Worm (Caenorhabditis elegans): ENCODE results near the gene sri-19.
"Not testable (repeated sequence)": the region's sequence is repeated elsewhere in the genome, so short reads cannot be mapped to it uniquely, and the experiment has no call there.

The sri-19 gene

ce11 chrIV:10936906-10937540 is 21.1 kb upstream of the sri-19 start, which contains the start of gene fic-1:
Gene fic-1, plus strand, starts transcription at chrIV:10937454.
- peak; percentile 5 for TF ChIP-seq ceh-39 (tag; optimal IDR thresholded peaks at IDR 0.05)
- peak; percentile 0 for TF ChIP-seq lsy-2 (tag; optimal IDR thresholded peaks at IDR 0.05)
- TF ChIP-seq unc-62 (GFP tag; optimal IDR thresholded peaks at IDR 0.05) = no peak
- TF ChIP-seq hlh-1 (tag; optimal IDR thresholded peaks at IDR 0.05) = no peak
- TF ChIP-seq ceh-43 (GFP tag; optimal IDR thresholded peaks at IDR 0.05) = no peak
- TF ChIP-seq ces-1 (GFP tag; optimal IDR thresholded peaks at IDR 0.05) = peak; percentile 100
- TF ChIP-seq mls-2 (tag; optimal IDR thresholded peaks at IDR 0.05) = no peak
- peak; percentile 56 for TF ChIP-seq nhr-237 (tag; optimal IDR thresholded peaks at IDR 0.05)
- TF ChIP-seq nhr-2 (tag; optimal IDR thresholded peaks at IDR 0.05) = no peak
- peak; percentile 54 for TF ChIP-seq mep-1 (tag; optimal IDR thresholded peaks at IDR 0.05)

- TF ChIP-seq snpc-4 (tag; optimal IDR thresholded peaks at IDR 0.05) (no peak), ham-2 (GFP tag; optimal IDR thresholded peaks at IDR 0.05) (no peak), cnd-1 (tag; optimal IDR thresholded peaks at IDR 0.05) (no peak), nhr-28 (tag; optimal IDR thresholded peaks at IDR 0.05) (no peak), ztf-11 (tag; optimal IDR thresholded peaks at IDR 0.05) (no peak)
Observed at ce11 chrIV:10948797-10949196, 9.4 kb upstream of the sri-19 start, which contains the start of gene Y69E1A.1. Gene Y69E1A.1, minus strand, starts transcription at chrIV:10948897.

- TF ChIP-seq mls-2 (tag; optimal IDR thresholded peaks at IDR 0.05) = no peak
- TF ChIP-seq lin-13 (tag; optimal IDR thresholded peaks at IDR 0.05) = no peak
- no peak for TF ChIP-seq sem-2 (GFP tag; optimal IDR thresholded peaks at IDR 0.05)
- no peak for TF ChIP-seq elt-1 (tag; optimal IDR thresholded peaks at IDR 0.05; ENCODE audit: borderline replicate concordance, insufficient read depth)
- TF ChIP-seq cnd-1 (tag; optimal IDR thresholded peaks at IDR 0.05) = no peak
- no peak for TF ChIP-seq sptf-1 (tag; optimal IDR thresholded peaks at IDR 0.05)
- TF ChIP-seq ces-1 (GFP tag; optimal IDR thresholded peaks at IDR 0.05) = no peak
- no peak for TF ChIP-seq mep-1 (tag; optimal IDR thresholded peaks at IDR 0.05)
- no peak for TF ChIP-seq nhr-28 (tag; optimal IDR thresholded peaks at IDR 0.05)
- TF ChIP-seq drap-1 (GFP tag; optimal IDR thresholded peaks at IDR 0.05) = no peak
- TF ChIP-seq snpc-4 (tag; optimal IDR thresholded peaks at IDR 0.05) = no peak
- no peak for TF ChIP-seq zip-8 (tag; optimal IDR thresholded peaks at IDR 0.05)
- TF ChIP-seq tbx-8 (GFP tag; optimal IDR thresholded peaks at IDR 0.05) = no peak
Observed at ce11 chrIV:10949510-10949909, 8.7 kb upstream of the sri-19 start, which contains the start of gene nsph-3.1. Gene nsph-3.1, plus strand, starts transcription at chrIV:10949810.

- TF ChIP-seq nhr-76 (tag; optimal IDR thresholded peaks at IDR 0.05) (no peak), ceh-43 (GFP tag; optimal IDR thresholded peaks at IDR 0.05) (no peak), mep-1 (tag; optimal IDR thresholded peaks at IDR 0.05) (no peak), bed-3 (GFP tag; optimal IDR thresholded peaks at IDR 0.05) (no peak), ceh-39 (tag; optimal IDR thresholded peaks at IDR 0.05) (no peak), tbx-8 (GFP tag; optimal IDR thresholded peaks at IDR 0.05) (no peak), lin-13 (tag; optimal IDR thresholded peaks at IDR 0.05) (no peak), unc-39 (tag; optimal IDR thresholded peaks at IDR 0.05) (no peak), elt-3 (tag; optimal IDR thresholded peaks at IDR 0.05) (no peak), sem-2 (GFP tag; optimal IDR thresholded peaks at IDR 0.05) (no peak), elt-1 (tag; optimal IDR thresholded peaks at IDR 0.05; ENCODE audit: borderline replicate concordance, insufficient read depth) (no peak), pha-4 (tag; optimal IDR thresholded peaks at IDR 0.05) (no peak)
Observed at ce11 chrIV:10950363-10951214, 7.6 kb upstream of the sri-19 start.

- TF ChIP-seq flh-1 (GFP tag; optimal IDR thresholded peaks at IDR 0.05) = no peak
Observed at ce11 chrIV:10951997-10952396, 6.2 kb upstream of the sri-19 start, which contains the start of gene Y69E1A.3. Gene Y69E1A.3, plus strand, starts transcription at chrIV:10952297.

- not testable (repeated sequence) for TF ChIP-seq sptf-1 (tag; optimal IDR thresholded peaks at IDR 0.05); ztf-11 (tag; optimal IDR thresholded peaks at IDR 0.05); tbx-8 (GFP tag; optimal IDR thresholded peaks at IDR 0.05)
Observed at ce11 chrIV:10954955-10955354, 3.2 kb upstream of the sri-19 start, which contains the start of gene Y69E1A.4. Gene Y69E1A.4, plus strand, starts transcription at chrIV:10955255.

Measured in whole organism, mixed stage, embryonic.